Worm (Caenorhabditis elegans) whole organism, L1 larva: ENCODE data around the gene nhr-208.

Experiments
- C16A3.4 ChIP-seq: fragments of 150-350 bp; optimal IDR thresholded peaks from 2 replicates; lab custom pipeline; 2014; ENCODE audit warnings: missing biosample characterization, missing genetic modification characterization
- aly-2 ChIP-seq: fragments of 150-350 bp; optimal IDR thresholded peaks from 2 replicates; lab custom pipeline; 2014; ENCODE audit warnings: missing biosample characterization, missing genetic modification characterization
- blmp-1 ChIP-seq: fragments of 150-350 bp; optimal IDR thresholded peaks from 2 replicates; lab custom pipeline; 2014; ENCODE audit warnings: missing biosample characterization, missing genetic modification characterization
- ceh-63 ChIP-seq: fragments of 200-800 bp; sonication (Bioruptor generic); optimal IDR thresholded peaks from 2 replicates; lab custom pipeline; 2018; ENCODE audit warnings: mild to moderate bottlenecking, missing genetic modification characterization, missing compliant biosample characterization
- ceh-8 ChIP-seq: fragments of 200-800 bp; sonication (Bioruptor generic); optimal IDR thresholded peaks from 2 replicates; lab custom pipeline; 2018; ENCODE audit warnings: mild to moderate bottlenecking, missing genetic modification characterization, moderate library complexity, missing compliant biosample characterization
- ceh-88 ChIP-seq: fragments of 200-800 bp; sonication (Bioruptor generic); IDR thresholded peaks from 2 replicates; pipeline ENCODE4 v1.3.6; 2022; ENCODE audit warnings: missing genetic modification characterization, missing compliant biosample characterization
- elt-3 ChIP-seq, 6 experiments: fragments of 150-350 bp in 1 of 6; sonication (generic microtip); optimal IDR thresholded peaks; 2 replicates each; lab custom pipeline; 2017 to 2018; ENCODE audit warnings: missing biosample characterization in 6 of 6, missing genetic modification characterization in 6 of 6, inconsistent platforms in 1 of 6
- ets-5 ChIP-seq: fragments of 200-800 bp; sonication (Bioruptor generic); IDR thresholded peaks from 2 replicates; pipeline ENCODE4 v1.3.6; 2022; ENCODE audit warnings: missing genetic modification characterization, missing compliant biosample characterization
- fkh-4 ChIP-seq: sonication (generic microtip); optimal IDR thresholded peaks from 2 replicates; lab custom pipeline; 2016; ENCODE audit warnings: missing compliant biosample characterization, missing genetic modification characterization, borderline replicate concordance
- fos-1 ChIP-seq: fragments of 150-350 bp; optimal IDR thresholded peaks from 2 replicates; lab custom pipeline; 2014; ENCODE audit warnings: missing biosample characterization, missing genetic modification characterization
- hlh-17 ChIP-seq: fragments of 200-800 bp; sonication (Bioruptor generic); optimal IDR thresholded peaks from 2 replicates; lab custom pipeline; 2018; ENCODE audit warnings: missing genetic modification characterization, mild to moderate bottlenecking, missing compliant biosample characterization, moderate library complexity, borderline replicate concordance
- irx-1 ChIP-seq: sonication (generic microtip); optimal IDR thresholded peaks from 2 replicates; lab custom pipeline; 2016; ENCODE audit warnings: missing genetic modification characterization, missing compliant biosample characterization
- lin-14 ChIP-seq: fragments of 200-800 bp; sonication (Bioruptor generic); optimal IDR thresholded peaks from 2 replicates; lab custom pipeline; 2018; ENCODE audit warnings: mild to moderate bottlenecking, missing genetic modification characterization, moderate library complexity, missing compliant biosample characterization
- lin-15B ChIP-seq: fragments of 150-350 bp; sonication (generic microtip); optimal IDR thresholded peaks from 3 replicates; lab custom pipeline; 2014; ENCODE audit warnings: missing biosample characterization, missing genetic modification characterization
- lin-35 ChIP-seq, 2 experiments: fragments of 150-350 bp; optimal IDR thresholded peaks; 2 replicates each; lab custom pipeline; 2014; ENCODE audit warnings: missing biosample characterization in 2 of 2, missing genetic modification characterization in 2 of 2, missing genetic modification reagents in 2 of 2
- lin-39 ChIP-seq: fragments of 150-350 bp; optimal IDR thresholded peaks from 2 replicates; lab custom pipeline; 2014; ENCODE audit warnings: missing biosample characterization, missing genetic modification reagents, missing genetic modification characterization
- lir-3 ChIP-seq: sonication (generic microtip); optimal IDR thresholded peaks from 2 replicates; lab custom pipeline; 2016; ENCODE audit warnings: mild to moderate bottlenecking, missing genetic modification characterization, moderate library complexity, missing compliant biosample characterization; ENCODE audit not compliant: poor library complexity
- lsy-2 ChIP-seq, 2 experiments: fragments of 150-350 bp; optimal IDR thresholded peaks; 2 replicates each; lab custom pipeline; 2014; ENCODE audit warnings: missing biosample characterization in 2 of 2, missing genetic modification characterization in 2 of 2
- mdl-1 ChIP-seq, 2 experiments: fragments of 150-350 bp; optimal IDR thresholded peaks; 2 replicates each; lab custom pipeline; 2014 to 2017; ENCODE audit warnings: missing biosample characterization in 2 of 2, missing genetic modification characterization in 2 of 2, inconsistent platforms in 1 of 2
- mef-2 ChIP-seq: fragments of 150-350 bp; optimal IDR thresholded peaks from 2 replicates; lab custom pipeline; 2014; ENCODE audit warnings: missing biosample characterization, missing genetic modification characterization
- mep-1 ChIP-seq: fragments of 150-350 bp; optimal IDR thresholded peaks from 2 replicates; lab custom pipeline; 2014; ENCODE audit warnings: missing biosample characterization, missing genetic modification characterization
- nhr-11 ChIP-seq: fragments of 150-350 bp; optimal IDR thresholded peaks from 2 replicates; lab custom pipeline; 2014; ENCODE audit warnings: missing biosample characterization, missing genetic modification characterization
- nhr-19 ChIP-seq: fragments of 200-800 bp; sonication (Bioruptor generic); conservative IDR thresholded peaks from 2 replicates; pipeline ENCODE4 v1.3.6; 2022; ENCODE audit warnings: missing genetic modification characterization, missing compliant biosample characterization
- nhr-20 ChIP-seq: sonication (generic microtip); optimal IDR thresholded peaks from 2 replicates; lab custom pipeline; 2016; ENCODE audit warnings: mild to moderate bottlenecking, missing genetic modification characterization, missing compliant biosample characterization
- nhr-71 ChIP-seq: sonication (generic microtip); optimal IDR thresholded peaks from 2 replicates; lab custom pipeline; 2016; ENCODE audit warnings: mild to moderate bottlenecking, missing genetic modification characterization, moderate library complexity, missing compliant biosample characterization
- nhr-84 ChIP-seq: sonication (generic microtip); optimal IDR thresholded peaks from 2 replicates; lab custom pipeline; 2017; ENCODE audit warnings: missing biosample characterization, missing genetic modification characterization
- nhr-85 ChIP-seq: sonication (generic microtip); peaks from one replicate; lab custom pipeline; 2016; ENCODE audit warnings: missing genetic modification characterization, inconsistent platforms, missing compliant biosample characterization
- nhr-90 ChIP-seq: sonication (generic microtip); optimal IDR thresholded peaks from 2 replicates; lab custom pipeline; 2016; ENCODE audit warnings: mild to moderate bottlenecking, missing genetic modification characterization, missing compliant biosample characterization; ENCODE audit not compliant: poor library complexity
- skn-1 ChIP-seq: fragments of 150-350 bp; optimal IDR thresholded peaks from 2 replicates; lab custom pipeline; 2014; ENCODE audit warnings: missing biosample characterization, missing genetic modification characterization
- snu-23 ChIP-seq: sonication (generic microtip); optimal IDR thresholded peaks from 2 replicates; lab custom pipeline; 2016; ENCODE audit warnings: missing genetic modification characterization, missing compliant biosample characterization
- sox-4 ChIP-seq: sonication (generic microtip); optimal IDR thresholded peaks from 2 replicates; lab custom pipeline; 2016; ENCODE audit warnings: missing genetic modification characterization, missing compliant biosample characterization
- sup-37 ChIP-seq: fragments of 200-800 bp; sonication (Bioruptor generic); optimal IDR thresholded peaks from 2 replicates; lab custom pipeline; 2018; ENCODE audit warnings: mild to moderate bottlenecking, missing genetic modification characterization, missing compliant biosample characterization
- unc-130 ChIP-seq: fragments of 150-350 bp; optimal IDR thresholded peaks from 2 replicates; lab custom pipeline; 2017; ENCODE audit warnings: missing biosample characterization, missing genetic modification characterization, inconsistent platforms
- unc-98 ChIP-seq: fragments of 200-800 bp; sonication (Bioruptor generic); IDR thresholded peaks from 2 replicates; pipeline ENCODE4 v1.3.6; 2022; ENCODE audit warnings: missing genetic modification characterization, missing compliant biosample characterization
- xbp-1 ChIP-seq: sonication (generic microtip); optimal IDR thresholded peaks from 2 replicates; lab custom pipeline; 2016; ENCODE audit warnings: missing genetic modification characterization, missing compliant biosample characterization
- ztf-11 ChIP-seq, 2 experiments: sonication (generic microtip); optimal IDR thresholded peaks; 2 replicates each; lab custom pipeline; 2016 to 2017; ENCODE audit warnings: missing genetic modification characterization in 2 of 2, missing biosample characterization in 1 of 2, missing compliant biosample characterization in 1 of 2
- ztf-4 ChIP-seq: fragments of 150-350 bp; optimal IDR thresholded peaks from 2 replicates; lab custom pipeline; 2014; ENCODE audit warnings: missing biosample characterization, missing genetic modification characterization

The nhr-208 gene

DNA sequence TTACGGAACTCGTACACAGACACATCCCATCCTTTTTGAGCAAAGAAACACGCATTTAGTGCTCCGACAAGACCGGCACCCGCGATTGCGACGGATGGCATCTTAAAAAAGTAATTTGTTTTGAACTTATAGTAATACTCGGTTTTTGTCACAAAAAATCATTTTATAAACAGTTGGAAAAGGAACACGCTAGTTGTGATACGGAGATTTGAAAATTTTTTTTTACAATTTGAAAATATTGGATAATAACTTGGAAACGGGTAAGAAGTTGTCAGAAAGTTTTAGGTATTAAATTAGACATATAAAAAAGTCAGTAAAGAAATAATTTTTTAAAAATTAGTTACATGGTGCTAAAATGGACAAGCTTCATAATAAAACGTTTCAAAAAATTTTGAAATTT, 23.7 kb upstream of the nhr-208 start, which contains the start of gene kmo-1:
kmo-1 (minus strand) TSS at position 101 of the 400 bp plus-strand sequence.
- TF ChIP-seq mep-1 (no peak), mdl-1 (tag; optimal IDR thresholded peaks at IDR 0.05; lab: Kevin White, UChicago) (no peak), ztf-11 (tag; optimal IDR thresholded peaks at IDR 0.05; lab: Kevin White, UChicago) (no peak)

DNA sequence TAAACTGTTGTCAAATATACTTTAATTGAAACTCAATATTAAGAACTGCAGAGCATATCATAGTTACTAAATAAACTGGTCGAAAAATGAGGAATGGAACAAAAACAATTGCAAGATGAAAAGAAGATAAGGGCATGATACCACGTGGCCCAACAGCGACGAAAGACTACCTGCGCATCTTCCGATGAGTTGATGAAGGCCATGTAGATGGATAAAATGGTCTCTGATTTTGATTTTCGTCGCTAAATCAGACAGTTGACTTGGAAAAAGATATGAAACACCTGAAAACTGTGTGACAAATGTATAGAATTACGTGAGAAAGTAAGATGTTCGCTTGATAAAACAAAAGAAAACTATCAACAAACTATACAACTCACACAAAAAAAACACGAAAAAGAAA, 22.6 kb upstream of the nhr-208 start:
- TF ChIP-seq mef-2 (tag; lab: Kevin White, UChicago) = no peak
- TF ChIP-seq mep-1 = peak; percentile 46
- no peak for TF ChIP-seq ztf-4 (tag; lab: Kevin White, UChicago)
- no peak for TF ChIP-seq nhr-90 (tag; lab: Kevin White, UChicago)
- TF ChIP-seq C16A3.4 (tag; lab: Kevin White, UChicago) = peak; percentile 16
- TF ChIP-seq snu-23 = peak; percentile 66
- TF ChIP-seq ceh-63 = no peak
- TF ChIP-seq hlh-17 = no peak
- peak; percentile 72 for TF ChIP-seq blmp-1 (tag; lab: Kevin White, UChicago)
- TF ChIP-seq lin-35 (GFP tag; optimal IDR thresholded peaks at IDR 0.05; lab: Kevin White, UChicago) = peak in 1 of 2 experiments; percentile 38
- peak; percentile 17; the same call in 1 of the 2 replicates for TF ChIP-seq nhr-19 (GFP tag; lab: Robert Waterston, UW)
- no peak for TF ChIP-seq skn-1 (tag; lab: Kevin White, UChicago)
- TF ChIP-seq elt-3 (tag; optimal IDR thresholded peaks at IDR 0.05; lab: Kevin White, UChicago) = peak in 4 of 6 experiments; percentile 41 to 93 (median 89)
- TF ChIP-seq nhr-85 (tag; lab: Kevin White, UChicago) = peak; percentile 94
- TF ChIP-seq lir-3 (tag; lab: Kevin White, UChicago) = no peak
- no peak for TF ChIP-seq ets-5 (GFP tag; lab: Robert Waterston, UW)
- TF ChIP-seq mdl-1 (tag; optimal IDR thresholded peaks at IDR 0.05; lab: Kevin White, UChicago) = peak in 1 of 2 experiments; percentile 79
- no peak for TF ChIP-seq ceh-8 (GFP tag; lab: Kevin White, UChicago)
- TF ChIP-seq unc-130 (tag; lab: Kevin White, UChicago) = peak; percentile 35
- peak; percentile 81 for TF ChIP-seq lin-14 (GFP tag; lab: Kevin White, UChicago)
- TF ChIP-seq nhr-20 (tag; lab: Kevin White, UChicago) = peak; percentile 79
- TF ChIP-seq nhr-11 (tag; lab: Kevin White, UChicago) = no peak
- TF ChIP-seq fkh-4 (tag; lab: Kevin White, UChicago) = no peak
- TF ChIP-seq nhr-71 (tag; lab: Kevin White, UChicago) = peak; percentile 59
- TF ChIP-seq ceh-88 = no peak

DNA sequence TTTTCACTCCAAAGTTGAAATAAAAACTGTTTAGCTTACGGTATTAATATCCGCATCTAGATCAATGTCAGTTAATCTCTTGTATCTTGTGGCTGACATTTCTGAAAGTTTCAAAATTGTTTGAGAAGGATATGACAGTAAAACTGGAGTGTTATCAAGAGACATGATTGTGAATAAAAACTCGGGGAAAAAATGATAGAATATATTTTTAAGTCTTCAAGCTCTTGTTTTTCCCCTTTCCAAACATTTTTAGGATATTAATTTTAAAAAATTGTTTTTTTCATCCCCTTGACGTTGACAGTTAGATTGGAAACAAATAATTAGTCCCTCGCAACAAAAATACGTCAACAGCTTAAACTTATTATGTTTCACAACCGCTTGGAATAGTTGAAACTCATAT, 19.2 kb upstream of the nhr-208 start, which contains the start of gene R07B7.6:
R07B7.6 (minus strand) TSS at position 101 of the 400 bp plus-strand sequence.
- TF ChIP-seq lir-3 (tag; lab: Kevin White, UChicago) (no peak), unc-98 (GFP tag; lab: Robert Waterston, UW) (no peak), ceh-8 (GFP tag; lab: Kevin White, UChicago) (no peak), nhr-71 (tag; lab: Kevin White, UChicago) (no peak), xbp-1 (tag; lab: Kevin White, UChicago) (no peak), lsy-2 (tag; optimal IDR thresholded peaks at IDR 0.05; lab: Kevin White, UChicago) (no peak), aly-2 (no peak), fos-1 (tag; lab: Kevin White, UChicago) (no peak), lin-15B (tag; lab: Kevin White, UChicago) (no peak), sup-37 (no peak), nhr-84 (tag; lab: Kevin White, UChicago) (no peak), C16A3.4 (tag; lab: Kevin White, UChicago) (no peak), sox-4 (tag; lab: Kevin White, UChicago) (no peak), irx-1 (tag; lab: Kevin White, UChicago) (no peak), lin-39 (no peak)
